Worm (Caenorhabditis elegans) whole organism, L2 larva: ENCODE results near the gene Y43F4A.1.

Experiments used
- C34F6.9 ChIP-seq: fragments of 150-350 bp; optimal IDR thresholded peaks from 2 replicates; lab custom pipeline; 2014; ENCODE audit warnings: missing biosample characterization, missing genetic modification characterization
- F13H6.1 ChIP-seq: sonication (generic microtip); optimal IDR thresholded peaks from 2 replicates; lab custom pipeline; 2016; ENCODE audit warnings: missing genetic modification characterization, missing compliant biosample characterization
- R02D3.7 ChIP-seq: fragments of 150-350 bp; optimal IDR thresholded peaks from 2 replicates; lab custom pipeline; 2014; ENCODE audit warnings: missing biosample characterization, missing genetic modification characterization
- Y55F3AM.14 ChIP-seq: fragments of 200-800 bp; sonication (Bioruptor generic); optimal IDR thresholded peaks from 2 replicates; lab custom pipeline; 2018; ENCODE audit warnings: mild to moderate bottlenecking, missing genetic modification characterization, missing compliant biosample characterization
- alr-1 ChIP-seq: fragments of 150-350 bp; optimal IDR thresholded peaks from 2 replicates; lab custom pipeline; 2014; ENCODE audit warnings: missing biosample characterization, missing genetic modification characterization
- ama-1 ChIP-seq: fragments of 150-350 bp; optimal IDR thresholded peaks from 2 replicates; lab custom pipeline; 2018; ENCODE audit warnings: inconsistent platforms
- blmp-1 ChIP-seq: sonication (generic microtip); optimal IDR thresholded peaks from 2 replicates; lab custom pipeline; 2017; ENCODE audit warnings: missing genetic modification characterization, mild to moderate bottlenecking, missing compliant biosample characterization, antibody characterized with exemption, moderate library complexity; ENCODE audit not compliant: insufficient read depth
- ceh-16 ChIP-seq: fragments of 150-350 bp; optimal IDR thresholded peaks from 2 replicates; lab custom pipeline; 2014; ENCODE audit warnings: missing biosample characterization, missing genetic modification characterization
- ceh-82 ChIP-seq: fragments of 150-350 bp; optimal IDR thresholded peaks from 2 replicates; lab custom pipeline; 2014; ENCODE audit warnings: missing biosample characterization, missing genetic modification characterization
- crh-2 ChIP-seq: sonication (generic microtip); optimal IDR thresholded peaks from 2 replicates; lab custom pipeline; 2017; ENCODE audit warnings: missing biosample characterization, missing genetic modification characterization
- dmd-4 ChIP-seq: sonication (generic microtip); optimal IDR thresholded peaks from 2 replicates; lab custom pipeline; 2017; ENCODE audit warnings: missing biosample characterization, missing genetic modification characterization
- egl-27 ChIP-seq: sonication (generic microtip); optimal IDR thresholded peaks from 3 replicates; lab custom pipeline; 2017; ENCODE audit warnings: missing biosample characterization, missing genetic modification reagents, missing genetic modification characterization
- elt-1 ChIP-seq: fragments of 150-350 bp; optimal IDR thresholded peaks from 2 replicates; lab custom pipeline; 2014; ENCODE audit warnings: missing biosample characterization, missing genetic modification characterization
- elt-3 ChIP-seq: sonication (generic microtip); optimal IDR thresholded peaks from 2 replicates; lab custom pipeline; 2017; ENCODE audit warnings: missing biosample characterization, missing genetic modification characterization
- fos-1 ChIP-seq: fragments of 150-350 bp; optimal IDR thresholded peaks from 2 replicates; lab custom pipeline; 2014; ENCODE audit warnings: missing biosample characterization, missing genetic modification characterization
- gmeb-1 ChIP-seq: fragments of 150-350 bp; optimal IDR thresholded peaks from 2 replicates; lab custom pipeline; 2014; ENCODE audit warnings: missing biosample characterization, missing genetic modification characterization
- lin-39 ChIP-seq: fragments of 150-350 bp; optimal IDR thresholded peaks from 2 replicates; lab custom pipeline; 2014; ENCODE audit warnings: missing biosample characterization, missing genetic modification reagents, missing genetic modification characterization
- lsy-2 ChIP-seq, 2 experiments: fragments of 150-350 bp in 1 of 2; sonication (generic microtip) in 1 of 2; optimal IDR thresholded peaks; 2 replicates each; lab custom pipeline; 2014 to 2017; ENCODE audit warnings: missing biosample characterization in 2 of 2, missing genetic modification characterization in 2 of 2
- mbf-1 ChIP-seq: sonication (generic microtip); optimal IDR thresholded peaks from 2 replicates; lab custom pipeline; 2017; ENCODE audit warnings: missing biosample characterization, missing genetic modification characterization
- mdl-1 ChIP-seq, 2 experiments: fragments of 150-350 bp in 1 of 2; sonication (generic microtip) in 1 of 2; optimal IDR thresholded peaks; 2 replicates each; lab custom pipeline; 2017; ENCODE audit warnings: missing biosample characterization in 2 of 2, missing genetic modification characterization in 2 of 2
- nhr-10 ChIP-seq: sonication (generic microtip); optimal IDR thresholded peaks from 2 replicates; lab custom pipeline; 2017; ENCODE audit warnings: missing biosample characterization, missing genetic modification characterization
- nhr-12 ChIP-seq: fragments of 150-350 bp; optimal IDR thresholded peaks from 2 replicates; lab custom pipeline; 2014; ENCODE audit warnings: missing biosample characterization, missing genetic modification characterization
- nhr-129 ChIP-seq: fragments of 150-350 bp; optimal IDR thresholded peaks from 2 replicates; lab custom pipeline; 2014; ENCODE audit warnings: missing biosample characterization, missing genetic modification characterization
- nhr-23 ChIP-seq: fragments of 150-350 bp; optimal IDR thresholded peaks from 2 replicates; lab custom pipeline; 2014; ENCODE audit warnings: missing biosample characterization, missing genetic modification reagents, missing genetic modification characterization
- nhr-237 ChIP-seq: fragments of 150-350 bp; optimal IDR thresholded peaks from 2 replicates; lab custom pipeline; 2014; ENCODE audit warnings: missing biosample characterization, missing genetic modification characterization
- nhr-25 ChIP-seq: fragments of 150-350 bp; sonication (generic microtip); optimal IDR thresholded peaks from 3 replicates; lab custom pipeline; 2014; ENCODE audit warnings: missing biosample characterization, missing genetic modification characterization
- nhr-6 ChIP-seq: fragments of 150-350 bp; optimal IDR thresholded peaks from 2 replicates; lab custom pipeline; 2014; ENCODE audit warnings: missing biosample characterization, missing genetic modification characterization
- nhr-77 ChIP-seq: fragments of 150-350 bp; optimal IDR thresholded peaks from 2 replicates; lab custom pipeline; 2014; ENCODE audit warnings: missing biosample characterization, missing genetic modification characterization
- sem-4 ChIP-seq: fragments of 150-350 bp; optimal IDR thresholded peaks from 2 replicates; lab custom pipeline; 2014; ENCODE audit warnings: missing biosample characterization, missing genetic modification reagents, missing genetic modification characterization
- skn-1 ChIP-seq: sonication (generic microtip); optimal IDR thresholded peaks from 2 replicates; lab custom pipeline; 2017; ENCODE audit warnings: missing biosample characterization, missing genetic modification characterization
- sma-9 ChIP-seq, 2 experiments: fragments of 150-350 bp in 1 of 2; sonication (generic microtip) in 1 of 2; optimal IDR thresholded peaks; 2 replicates each; lab custom pipeline; 2014 to 2016; ENCODE audit warnings: missing genetic modification characterization in 2 of 2, mild to moderate bottlenecking in 1 of 2, missing biosample characterization in 1 of 2, missing compliant biosample characterization in 1 of 2, missing genetic modification reagents in 1 of 2, moderate library complexity in 1 of 2
- snpc-4 ChIP-seq: fragments of 150-350 bp; optimal IDR thresholded peaks from 2 replicates; lab custom pipeline; 2014; ENCODE audit warnings: missing biosample characterization, missing genetic modification characterization
- unc-62 ChIP-seq: fragments of 150-350 bp; optimal IDR thresholded peaks from 2 replicates; lab custom pipeline; 2014; ENCODE audit warnings: missing biosample characterization, missing genetic modification reagents, missing genetic modification characterization
- zag-1 ChIP-seq: fragments of 150-350 bp; optimal IDR thresholded peaks from 2 replicates; lab custom pipeline; 2014; ENCODE audit warnings: missing biosample characterization, missing genetic modification characterization
- ztf-1 ChIP-seq: fragments of 200-800 bp; sonication (Bioruptor generic); conservative IDR thresholded peaks from 2 replicates; pipeline ENCODE4 v1.3.6; 2022; ENCODE audit warnings: missing genetic modification characterization, missing compliant biosample characterization

Gene Y43F4A.1

ce11 chrIII:13201079-13201478 is 21.8 kb upstream of the Y43F4A.1 start:
- TF ChIP-seq nhr-237 (tag; lab: Kevin White, UChicago) (no peak), elt-1 (tag; lab: Kevin White, UChicago) (no peak), unc-62 (GFP tag; lab: Kevin White, UChicago) (no peak), lin-39 (tag; lab: Kevin White, UChicago) (no peak)

- no peak for TF ChIP-seq crh-2 (tag; lab: Kevin White, UChicago)
- TF ChIP-seq lin-39 (tag; lab: Kevin White, UChicago), result no peak
- TF ChIP-seq mbf-1 (tag; lab: Kevin White, UChicago), result no peak
- TF ChIP-seq sem-4 (tag; lab: Kevin White, UChicago), result no peak
- no peak for TF ChIP-seq nhr-25 (tag; lab: Kevin White, UChicago)
- TF ChIP-seq nhr-77 (tag; lab: Kevin White, UChicago), result no peak
- TF ChIP-seq ceh-16 (tag; lab: Kevin White, UChicago), result no peak
- no peak for TF ChIP-seq nhr-237 (tag; lab: Kevin White, UChicago)
- no peak for TF ChIP-seq elt-1 (tag; lab: Kevin White, UChicago)
- TF ChIP-seq nhr-129 (tag; lab: Kevin White, UChicago), result no peak
- no peak for TF ChIP-seq fos-1
- TF ChIP-seq, all 48 proteins: peak for 0
Observed at ce11 chrIII:13201901-13202300, 21.0 kb upstream of the Y43F4A.1 start.

- TF ChIP-seq ztf-1 (GFP tag; lab: Robert Waterston, UW) (no peak), nhr-10 (tag; lab: Kevin White, UChicago) (no peak), nhr-12 (tag; lab: Kevin White, UChicago) (no peak), ceh-82 (tag; lab: Kevin White, UChicago) (no peak), elt-1 (tag; lab: Kevin White, UChicago) (no peak), zag-1 (no peak)
Observed at ce11 chrIII:13204682-13205081, 18.2 kb upstream of the Y43F4A.1 start, which contains the start of gene Y39E4B.11. Y39E4B.11 (plus strand) TSS chrIII:13204982.

- TF ChIP-seq mdl-1 (tag; optimal IDR thresholded peaks at IDR 0.05; lab: Kevin White, UChicago), result no peak
- no peak for TF ChIP-seq nhr-129 (tag; lab: Kevin White, UChicago)
- TF ChIP-seq nhr-12 (tag; lab: Kevin White, UChicago), result no peak
- no peak for TF ChIP-seq crh-2 (tag; lab: Kevin White, UChicago)
- no peak for TF ChIP-seq egl-27 (tag; lab: Kevin White, UChicago)
- no peak for TF ChIP-seq nhr-77 (tag; lab: Kevin White, UChicago)
- no peak for TF ChIP-seq skn-1 (tag; lab: Kevin White, UChicago)
- no peak for TF ChIP-seq nhr-23 (tag; lab: Kevin White, UChicago)
- TF ChIP-seq ama-1 (lab: Kevin White, UChicago), result no peak
- no peak for TF ChIP-seq snpc-4 (tag; lab: Kevin White, UChicago)
- no peak for TF ChIP-seq fos-1
- no peak for TF ChIP-seq R02D3.7 (tag; lab: Kevin White, UChicago)
- no peak for TF ChIP-seq gmeb-1 (tag; lab: Kevin White, UChicago)
- TF ChIP-seq nhr-6 (tag; lab: Kevin White, UChicago), result no peak
Observed at ce11 chrIII:13208978-13209377, 13.9 kb upstream of the Y43F4A.1 start.

ce11 chrIII:13212366-13212765 is 10.5 kb upstream of the Y43F4A.1 start, which contains the start of gene tsp-3:
tsp-3 (plus strand) TSS chrIII:13212666.
- no peak for TF ChIP-seq crh-2 (tag; lab: Kevin White, UChicago)
- TF ChIP-seq elt-3 (tag; lab: Kevin White, UChicago), result no peak
- TF ChIP-seq mbf-1 (tag; lab: Kevin White, UChicago), result no peak
- TF ChIP-seq fos-1, result no peak
- TF ChIP-seq blmp-1, result no peak
- no peak for TF ChIP-seq F13H6.1
- no peak for TF ChIP-seq nhr-237 (tag; lab: Kevin White, UChicago)
- no peak for TF ChIP-seq Y55F3AM.14 (GFP tag; lab: Kevin White, UChicago)
- TF ChIP-seq nhr-12 (tag; lab: Kevin White, UChicago), result no peak
- no peak for TF ChIP-seq lsy-2 (tag; optimal IDR thresholded peaks at IDR 0.05; lab: Kevin White, UChicago)
- no peak for TF ChIP-seq mdl-1 (tag; optimal IDR thresholded peaks at IDR 0.05; lab: Kevin White, UChicago)
- TF ChIP-seq gmeb-1 (tag; lab: Kevin White, UChicago), result no peak
- TF ChIP-seq C34F6.9 (tag; lab: Kevin White, UChicago), result no peak
- no peak for TF ChIP-seq nhr-129 (tag; lab: Kevin White, UChicago)
- TF ChIP-seq sma-9 (GFP tag; optimal IDR thresholded peaks at IDR 0.05; lab: Kevin White, UChicago), result no peak
- no peak for TF ChIP-seq sma-9 (tag; optimal IDR thresholded peaks at IDR 0.05; lab: Kevin White, UChicago)
- TF ChIP-seq alr-1 (tag; lab: Kevin White, UChicago), result no peak
- no peak for TF ChIP-seq ceh-82 (tag; lab: Kevin White, UChicago)
- TF ChIP-seq dmd-4 (tag; lab: Kevin White, UChicago), result no peak
- no peak for TF ChIP-seq unc-62 (GFP tag; lab: Kevin White, UChicago)
- TF ChIP-seq, all 48 proteins: peak for 0
